Fruit fly (Drosophila melanogaster): ENCODE measurements around the gene CG6418.
A peak's percentile ranks its signal among the peaks of the same experiment; 100 is the strongest.

The CG6418 gene

DNA sequence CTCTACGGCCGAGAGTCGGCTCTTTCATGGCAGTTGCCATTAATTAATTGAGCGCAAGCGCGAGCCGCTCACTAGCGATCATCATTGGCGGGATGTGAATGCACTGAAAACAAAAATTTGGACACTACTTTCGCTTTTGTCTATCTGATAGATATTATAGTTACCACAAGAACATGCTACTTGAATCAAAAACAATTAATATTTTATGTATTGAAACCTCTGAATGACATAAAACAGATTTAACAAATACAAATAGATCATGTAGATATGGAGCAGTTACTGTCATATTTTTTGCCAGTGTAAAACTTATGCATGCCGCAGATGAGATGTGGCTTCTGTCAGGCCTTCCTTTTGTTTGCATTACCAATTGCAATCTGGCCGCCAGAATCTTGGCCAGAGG, 49.1 kb upstream of the CG6418 start:
- no peak for TF ChIP-seq CG1529 (GFP tag; optimal IDR thresholded peaks at IDR 0.05)
- peak in 1 of 2 experiments; percentile 40 for TF ChIP-seq bsh (GFP tag; optimal IDR thresholded peaks at IDR 0.05)
- no peak for TF ChIP-seq CG30431 (GFP tag; optimal IDR thresholded peaks at IDR 0.05)
- no peak for TF ChIP-seq CG13123 (GFP tag; optimal IDR thresholded peaks at IDR 0.05)
- peak; percentile 70 for TF ChIP-seq Drgx (GFP tag; IDR thresholded peaks at IDR 0.05)
- no peak for TF ChIP-seq Chrac-16 (GFP tag; optimal IDR thresholded peaks at IDR 0.05)

DNA sequence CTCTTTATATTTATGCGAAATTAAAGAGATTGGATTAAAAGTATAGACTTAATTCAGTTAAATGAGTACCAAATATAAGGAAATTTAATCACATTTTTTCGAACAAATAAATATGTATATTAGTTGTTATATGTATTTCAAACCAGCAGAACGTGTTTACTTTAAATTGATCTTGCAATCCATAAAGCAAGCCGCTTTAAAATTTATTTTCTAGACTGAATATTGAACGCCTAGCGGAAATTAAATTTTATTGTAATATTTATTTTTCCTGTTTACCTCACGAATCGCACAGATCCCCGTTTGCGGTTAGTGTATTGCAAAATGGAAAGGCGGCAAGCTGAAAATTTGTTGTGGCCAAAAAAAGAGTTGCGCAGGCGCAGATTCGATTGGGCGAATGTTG, 48.5 kb upstream of the CG6418 start:
- TF ChIP-seq CG4854 (GFP tag; optimal IDR thresholded peaks at IDR 0.05) (no peak), CG17328 (GFP tag; IDR thresholded peaks at IDR 0.05) (no peak), BtbVII (GFP tag; optimal IDR thresholded peaks at IDR 0.05) (no peak), CG4360 (GFP tag; IDR thresholded peaks at IDR 0.05) (no peak), ind (GFP tag; optimal IDR thresholded peaks at IDR 0.05) (no peak), Ada2b (GFP tag; IDR thresholded peaks at IDR 0.05) (no peak), wor (GFP tag; IDR thresholded peaks at IDR 0.05) (no peak), CG34422 (GFP tag; IDR thresholded peaks at IDR 0.05) (no peak), lab (GFP tag; optimal IDR thresholded peaks at IDR 0.05) (no peak), CG30020 (tag; optimal IDR thresholded peaks at IDR 0.05) (no peak), ewg (GFP tag; optimal IDR thresholded peaks at IDR 0.05) (no peak), CG3281 (GFP tag; optimal IDR thresholded peaks at IDR 0.05) (no peak), sim (GFP tag; IDR thresholded peaks at IDR 0.05) (no peak), CG14965 (GFP tag; optimal IDR thresholded peaks at IDR 0.05; ENCODE audit: borderline replicate concordance) (no peak), pfk (GFP tag; optimal IDR thresholded peaks at IDR 0.05) (no peak), run (tag; optimal IDR thresholded peaks at IDR 0.05) (no peak), H15 (GFP tag; IDR thresholded peaks at IDR 0.05) (no peak), cg (GFP tag; optimal IDR thresholded peaks at IDR 0.05) (no peak)

DNA sequence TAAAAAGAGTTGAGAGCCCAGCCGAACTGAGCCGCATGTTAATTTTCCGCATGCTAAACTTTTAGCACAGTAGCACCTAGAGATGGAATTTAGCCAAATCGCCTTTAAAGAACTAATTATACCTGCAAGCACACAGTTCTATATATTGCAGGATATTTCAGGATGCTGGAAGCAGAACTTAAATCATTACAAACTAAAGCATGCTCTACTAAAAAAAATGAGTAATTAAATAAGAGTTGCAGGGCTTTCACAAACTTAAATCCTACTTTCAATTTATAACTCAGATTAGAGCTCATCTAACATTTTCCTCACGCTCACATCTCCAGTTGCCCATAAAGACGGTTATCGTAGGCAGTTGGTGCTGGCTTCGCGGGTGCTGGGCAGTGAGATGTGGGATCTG, 45.8 kb upstream of the CG6418 start:
- no peak for TF ChIP-seq bab2 (GFP tag; optimal IDR thresholded peaks at IDR 0.05)
- no peak for TF ChIP-seq dpn (GFP tag; optimal IDR thresholded peaks at IDR 0.05)
- TF ChIP-seq crol (GFP tag; IDR thresholded peaks at IDR 0.05): no peak
- TF ChIP-seq fd96Cb (tag; optimal IDR thresholded peaks at IDR 0.05): no peak
- no peak for TF ChIP-seq CG4820 (GFP tag; optimal IDR thresholded peaks at IDR 0.05)
- no peak for TF ChIP-seq Hr3 (GFP tag; optimal IDR thresholded peaks at IDR 0.05)
- no peak for TF ChIP-seq Fer3 (tag; optimal IDR thresholded peaks at IDR 0.05)
- no peak for TF ChIP-seq row (GFP tag; IDR thresholded peaks at IDR 0.05)
- no peak for TF ChIP-seq bbx (GFP tag; IDR thresholded peaks at IDR 0.05; ENCODE audit: partially characterized antibody)
- TF ChIP-seq CG12942 (GFP tag; optimal IDR thresholded peaks at IDR 0.05): no peak
- TF ChIP-seq Doc2 (GFP tag; IDR thresholded peaks at IDR 0.05): no peak

DNA sequence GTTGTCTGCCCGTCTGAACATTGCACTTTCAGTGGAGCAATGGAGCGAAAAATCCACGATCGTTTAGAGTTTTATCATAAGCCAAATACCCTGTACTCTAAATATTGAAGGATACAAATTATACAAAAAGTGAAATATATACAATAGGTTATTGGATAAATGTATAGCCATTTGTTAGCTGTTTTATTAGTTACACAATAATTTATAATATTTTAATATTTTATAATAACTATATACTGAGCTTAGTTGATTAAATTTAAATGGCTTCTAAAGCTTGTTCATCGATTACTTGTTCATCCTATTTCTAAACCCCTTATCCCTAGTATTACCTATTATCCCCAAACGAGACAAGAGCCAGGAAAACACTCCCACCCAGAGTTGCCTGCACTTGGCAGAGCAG, 44.1 kb upstream of the CG6418 start:
- TF ChIP-seq nom (GFP tag; optimal IDR thresholded peaks at IDR 0.05) (peak; percentile 9), Xbp1 (GFP tag; optimal IDR thresholded peaks at IDR 0.05) (no peak), bsh (GFP tag; optimal IDR thresholded peaks at IDR 0.05) (peak in 1 of 2 experiments; percentile 52), pita (GFP tag; optimal IDR thresholded peaks at IDR 0.05) (no peak), gsb-n (tag; optimal IDR thresholded peaks at IDR 0.05) (no peak), CG4820 (GFP tag; optimal IDR thresholded peaks at IDR 0.05) (no peak), peb (GFP tag; IDR thresholded peaks at IDR 0.05) (no peak), dimm (GFP tag; IDR thresholded peaks at IDR 0.05) (no peak), tin (GFP tag; optimal IDR thresholded peaks at IDR 0.05) (no peak), sens-2 (GFP tag; IDR thresholded peaks at IDR 0.05) (no peak), caup (GFP tag; optimal IDR thresholded peaks at IDR 0.05; ENCODE audit: severe bottlenecking) (no peak), CG1647 (GFP tag; optimal IDR thresholded peaks at IDR 0.05) (no peak), Opbp (GFP tag; IDR thresholded peaks at IDR 0.05; ENCODE audit: partially characterized antibody) (no peak), Fer2 (tag; optimal IDR thresholded peaks at IDR 0.05) (no peak), Dbx (GFP tag; IDR thresholded peaks at IDR 0.05) (no peak), inv (GFP tag; IDR thresholded peaks at IDR 0.05; ENCODE audit: partially characterized antibody) (no peak), Ravus (GFP tag; IDR thresholded peaks at IDR 0.05) (no peak)
